Worm (Caenorhabditis elegans) whole organism, L3 larva: ENCODE measurements around the gene efa-6.

Source experiments
- R02D3.7 ChIP-seq: fragments of 150-350 bp; optimal IDR thresholded peaks from 2 replicates; lab custom pipeline; 2014; ENCODE audit warnings: missing biosample characterization, missing genetic modification characterization
- aly-2 ChIP-seq: fragments of 150-350 bp; optimal IDR thresholded peaks from 2 replicates; lab custom pipeline; 2014; ENCODE audit warnings: missing biosample characterization, missing genetic modification characterization
- ama-1 ChIP-seq: fragments of 150-350 bp; optimal IDR thresholded peaks from 2 replicates; lab custom pipeline; 2018
- ceh-16 ChIP-seq: sonication (generic microtip); optimal IDR thresholded peaks from 2 replicates; lab custom pipeline; 2017; ENCODE audit warnings: missing biosample characterization, missing genetic modification characterization
- ceh-9 ChIP-seq: sonication (generic microtip); optimal IDR thresholded peaks from 2 replicates; lab custom pipeline; 2018; ENCODE audit warnings: missing biosample characterization, missing genetic modification characterization
- egl-5 ChIP-seq: fragments of 150-350 bp; optimal IDR thresholded peaks from 2 replicates; lab custom pipeline; 2017; ENCODE audit warnings: missing biosample characterization, missing genetic modification reagents, missing genetic modification characterization, inconsistent platforms
- elt-1 ChIP-seq: fragments of 150-350 bp; optimal IDR thresholded peaks from 2 replicates; lab custom pipeline; 2014; ENCODE audit warnings: missing biosample characterization, missing genetic modification characterization
- elt-2 ChIP-seq: sonication (generic microtip); optimal IDR thresholded peaks from 2 replicates; lab custom pipeline; 2016; ENCODE audit warnings: missing genetic modification reagents, mild to moderate bottlenecking, missing genetic modification characterization, missing compliant biosample characterization
- elt-3 ChIP-seq, 3 experiments: fragments of 150-350 bp in 1 of 3; sonication (generic microtip) in 2 of 3; optimal IDR thresholded peaks; 2 replicates in 2 of 3; 4 replicates in 1 of 3; lab custom pipeline; 2014 to 2017; ENCODE audit warnings: missing biosample characterization in 3 of 3, missing genetic modification characterization in 3 of 3
- eor-1 ChIP-seq, 2 experiments: fragments of 150-350 bp; optimal IDR thresholded peaks; 2 replicates each; lab custom pipeline; 2014 to 2018; ENCODE audit warnings: missing biosample characterization in 2 of 2, missing genetic modification characterization in 2 of 2
- fkh-10 ChIP-seq: sonication (generic microtip); optimal IDR thresholded peaks from 2 replicates; lab custom pipeline; 2017; ENCODE audit warnings: missing biosample characterization, missing genetic modification reagents, missing genetic modification characterization
- fos-1 ChIP-seq: fragments of 150-350 bp; optimal IDR thresholded peaks from 2 replicates; lab custom pipeline; 2014; ENCODE audit warnings: missing biosample characterization, missing genetic modification characterization
- hmg-11 ChIP-seq: sonication (generic microtip); optimal IDR thresholded peaks from 2 replicates; lab custom pipeline; 2016; ENCODE audit warnings: missing genetic modification characterization, missing compliant biosample characterization
- lin-15B ChIP-seq: fragments of 150-350 bp; optimal IDR thresholded peaks from 2 replicates; lab custom pipeline; 2014; ENCODE audit warnings: missing biosample characterization, missing genetic modification characterization
- lin-39 ChIP-seq: fragments of 150-350 bp; optimal IDR thresholded peaks from 2 replicates; lab custom pipeline; 2018; ENCODE audit warnings: missing biosample characterization, missing genetic modification reagents, missing genetic modification characterization
- lsy-12 ChIP-seq: sonication (generic microtip); optimal IDR thresholded peaks from 2 replicates; lab custom pipeline; 2016; ENCODE audit warnings: mild to moderate bottlenecking, missing genetic modification characterization, missing compliant biosample characterization
- mdl-1 ChIP-seq: fragments of 150-350 bp; optimal IDR thresholded peaks from 2 replicates; lab custom pipeline; 2014; ENCODE audit warnings: missing biosample characterization, missing genetic modification characterization
- mml-1 ChIP-seq: fragments of 150-350 bp; sonication (generic microtip); optimal IDR thresholded peaks from 3 replicates; lab custom pipeline; 2014; ENCODE audit warnings: missing biosample characterization, missing genetic modification characterization
- nfya-1 ChIP-seq: sonication (generic microtip); optimal IDR thresholded peaks from 2 replicates; lab custom pipeline; 2017; ENCODE audit warnings: missing genetic modification characterization, mild to moderate bottlenecking, missing compliant biosample characterization, antibody characterized with exemption, moderate library complexity; ENCODE audit not compliant: insufficient read depth
- nhr-11 ChIP-seq: fragments of 150-350 bp; optimal IDR thresholded peaks from 2 replicates; lab custom pipeline; 2014; ENCODE audit warnings: missing biosample characterization, missing genetic modification characterization
- nhr-12 ChIP-seq: fragments of 150-350 bp; optimal IDR thresholded peaks from 2 replicates; lab custom pipeline; 2014; ENCODE audit warnings: missing biosample characterization, missing genetic modification characterization
- nhr-25 ChIP-seq: sonication (generic microtip); optimal IDR thresholded peaks from 2 replicates; lab custom pipeline; 2017; ENCODE audit warnings: missing biosample characterization, missing genetic modification characterization
- nhr-43 ChIP-seq: sonication (generic microtip); optimal IDR thresholded peaks from 2 replicates; lab custom pipeline; 2016; ENCODE audit warnings: mild to moderate bottlenecking, missing genetic modification characterization, missing compliant biosample characterization; ENCODE audit not compliant: poor library complexity, severe bottlenecking
- nhr-77 ChIP-seq: fragments of 150-350 bp; optimal IDR thresholded peaks from 2 replicates; lab custom pipeline; 2014; ENCODE audit warnings: missing biosample characterization, missing genetic modification characterization
- pha-4 ChIP-seq: fragments of 150-350 bp; optimal IDR thresholded peaks from 2 replicates; lab custom pipeline; 2014; ENCODE audit warnings: missing biosample characterization, missing genetic modification reagents, missing genetic modification characterization
- pqm-1 ChIP-seq: fragments of 150-350 bp; optimal IDR thresholded peaks from 2 replicates; lab custom pipeline; 2017; ENCODE audit warnings: missing biosample characterization, missing genetic modification characterization, inconsistent platforms
- snpc-4 ChIP-seq: fragments of 150-350 bp; optimal IDR thresholded peaks from 2 replicates; lab custom pipeline; 2014; ENCODE audit warnings: missing biosample characterization, missing genetic modification characterization
- tbx-2 ChIP-seq: sonication (generic microtip); optimal IDR thresholded peaks from 2 replicates; lab custom pipeline; 2016; ENCODE audit warnings: mild to moderate bottlenecking, missing genetic modification characterization, missing compliant biosample characterization
- unc-62 ChIP-seq: fragments of 150-350 bp; sonication (generic microtip); optimal IDR thresholded peaks from 4 replicates; lab custom pipeline; 2014; ENCODE audit warnings: missing biosample characterization, missing genetic modification reagents, missing genetic modification characterization
- ztf-11 ChIP-seq: fragments of 150-350 bp; optimal IDR thresholded peaks from 2 replicates; lab custom pipeline; 2014; ENCODE audit warnings: missing biosample characterization, missing genetic modification characterization
- ztf-4 ChIP-seq: fragments of 150-350 bp; optimal IDR thresholded peaks from 2 replicates; lab custom pipeline; 2014; ENCODE audit warnings: missing biosample characterization, missing genetic modification characterization

Gene efa-6

ce11 chrIV:12620921-12621320 lies 6.4 kb upstream of the efa-6 start:
- no peak for TF ChIP-seq eor-1 (tag; optimal IDR thresholded peaks at IDR 0.05; lab: Kevin White, UChicago)
- no peak for TF ChIP-seq hmg-11 (tag; lab: Kevin White, UChicago)
- TF ChIP-seq pha-4 (tag; lab: Kevin White, UChicago), result no peak

ce11 chrIV:12618877-12619276 lies 4.4 kb upstream of the efa-6 start:
- TF ChIP-seq nfya-1 (tag; lab: Kevin White, UChicago), result peak; percentile 0
- TF ChIP-seq elt-2, result peak; percentile 11
- TF ChIP-seq nhr-12 (tag; lab: Kevin White, UChicago), result no peak
- peak; percentile 61 for TF ChIP-seq pha-4 (tag; lab: Kevin White, UChicago)

- TF ChIP-seq R02D3.7 (tag; lab: Kevin White, UChicago) (no peak), nhr-11 (tag; lab: Kevin White, UChicago) (no peak), fos-1 (tag; lab: Kevin White, UChicago) (no peak), mdl-1 (tag; lab: Kevin White, UChicago) (no peak), ceh-16 (no peak), nhr-43 (no peak)
Measured at ce11 chrIV:12617934-12618333, 3.4 kb upstream of the efa-6 start.

- TF ChIP-seq lin-39, result peak; percentile 50
- TF ChIP-seq nfya-1 (tag; lab: Kevin White, UChicago), result peak; percentile 97
- TF ChIP-seq nhr-25 (tag; lab: Kevin White, UChicago), result no peak
- TF ChIP-seq hmg-11 (tag; lab: Kevin White, UChicago), result peak; percentile 54
- no peak for TF ChIP-seq aly-2 (tag; lab: Kevin White, UChicago)
Measured at ce11 chrIV:12616943-12617689, 2.6 kb upstream of the efa-6 start.

- TF ChIP-seq eor-1 (tag; optimal IDR thresholded peaks at IDR 0.05; lab: Kevin White, UChicago) (no peak), egl-5 (tag; lab: Kevin White, UChicago) (peak; percentile 82), nhr-77 (no peak), pqm-1 (tag; lab: Kevin White, UChicago) (no peak), nfya-1 (tag; lab: Kevin White, UChicago) (peak; percentile 15)
Measured at ce11 chrIV:12615122-12615745, 710 bp upstream of the efa-6 start.

ce11 chrIV:12605401-12605800 lies 9.1 kb downstream of the efa-6 start, which contains the start of gene Y55D9A.2:
Gene Y55D9A.2, minus strand, starts transcription at chrIV:12605431.
- TF ChIP-seq elt-3 (tag; optimal IDR thresholded peaks at IDR 0.05; lab: Kevin White, UChicago), result no peak
- TF ChIP-seq pha-4 (tag; lab: Kevin White, UChicago), result peak; percentile 57
- TF ChIP-seq elt-1 (tag; lab: Kevin White, UChicago), result no peak
- no peak for TF ChIP-seq tbx-2 (tag; lab: Kevin White, UChicago)
- TF ChIP-seq ceh-16, result no peak
- no peak for TF ChIP-seq fkh-10 (GFP tag; lab: Kevin White, UChicago)
- no peak for TF ChIP-seq nhr-12 (tag; lab: Kevin White, UChicago)
- no peak for TF ChIP-seq unc-62 (GFP tag; lab: Kevin White, UChicago)
- no peak for TF ChIP-seq ceh-9
- no peak for TF ChIP-seq lin-39
- TF ChIP-seq ztf-4, result no peak
- TF ChIP-seq nhr-77, result no peak
- TF ChIP-seq ztf-11 (tag; lab: Kevin White, UChicago), result no peak
- no peak for TF ChIP-seq lsy-12 (tag; lab: Kevin White, UChicago)
- TF ChIP-seq nhr-25 (tag; lab: Kevin White, UChicago), result peak; percentile 11
- TF ChIP-seq snpc-4, result peak; percentile 15
- peak; percentile 79 for TF ChIP-seq lin-15B (tag; lab: Kevin White, UChicago)
- no peak for TF ChIP-seq mml-1 (tag; lab: Kevin White, UChicago)
- no peak for TF ChIP-seq ama-1 (lab: Kevin White, UChicago)
- peak; percentile 38 for TF ChIP-seq nfya-1 (tag; lab: Kevin White, UChicago)
- no peak for TF ChIP-seq aly-2 (tag; lab: Kevin White, UChicago)
- TF ChIP-seq elt-2, result peak; percentile 14
